Fruit fly (Drosophila melanogaster): ENCODE data around the gene lsn.
A peak's percentile ranks its signal among the peaks of the same experiment; 100 is the strongest.

lsn gene

DNA sequence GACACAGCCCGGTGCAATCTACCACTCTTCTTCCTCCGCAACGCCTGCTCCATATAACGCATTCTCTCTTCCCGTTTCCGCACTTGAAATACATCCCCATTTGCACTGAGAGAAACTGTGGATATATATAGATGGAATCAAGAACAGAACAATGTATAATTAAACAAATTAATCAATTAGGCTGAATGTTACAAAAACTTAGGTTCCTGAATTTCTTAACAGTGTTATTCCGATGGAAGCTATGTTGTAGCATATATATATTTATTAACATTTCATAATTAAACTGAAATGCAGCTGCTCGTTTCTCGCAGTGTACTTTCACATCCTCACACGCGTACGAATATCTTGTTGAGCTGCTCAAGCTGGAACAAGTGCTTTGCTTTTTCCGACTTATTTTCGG lies 5.5 kb upstream of the lsn start (continued):
- TF ChIP-seq Lhr (GFP tag; optimal IDR thresholded peaks at IDR 0.05), result peak; percentile 8
- TF ChIP-seq Ptx1 (GFP tag; IDR thresholded peaks at IDR 0.05), result peak; percentile 42; the same call in 1 of the 2 replicates
- TF ChIP-seq CG18011 (GFP tag; optimal IDR thresholded peaks at IDR 0.05), result no peak
- TF ChIP-seq fru (optimal IDR thresholded peaks at IDR 0.05), result no peak
- TF ChIP-seq Drgx (GFP tag; IDR thresholded peaks at IDR 0.05), result peak; percentile 58; the same call in 1 of the 2 replicates
- TF ChIP-seq lab (GFP tag; optimal IDR thresholded peaks at IDR 0.05), result no peak
- peak; percentile 36 for TF ChIP-seq CG13775 (GFP tag; optimal IDR thresholded peaks at IDR 0.05)
- TF ChIP-seq nerfin-1 (tag; optimal IDR thresholded peaks at IDR 0.05), result peak; percentile 46
- peak; percentile 63; the same call in 1 of the 3 replicates for TF ChIP-seq zfh1 (GFP tag; IDR thresholded peaks at IDR 0.05)
- no peak for TF ChIP-seq CG10565 (GFP tag; optimal IDR thresholded peaks at IDR 0.05)
- no peak for TF ChIP-seq crp (GFP tag; optimal IDR thresholded peaks at IDR 0.05)
- no peak for TF ChIP-seq CG4707 (GFP tag; optimal IDR thresholded peaks at IDR 0.05)
- no peak for TF ChIP-seq Doc3 (GFP tag; IDR thresholded peaks at IDR 0.05; ENCODE audit: partially characterized antibody)
- TF ChIP-seq ems (GFP tag; optimal IDR thresholded peaks at IDR 0.05), result no peak
- TF ChIP-seq NFAT (GFP tag; IDR thresholded peaks at IDR 0.05), result no peak
- no peak for TF ChIP-seq Ravus (GFP tag; IDR thresholded peaks at IDR 0.05)
- 0 out of 3 replicates have a peak, but pooled peaks have one; percentile 45 for TF ChIP-seq CG7357 (GFP tag; IDR thresholded peaks at IDR 0.05)
- no peak for TF ChIP-seq ftz-f1 (GFP tag; optimal IDR thresholded peaks at IDR 0.05)
- TF ChIP-seq CG10543 (GFP tag; optimal IDR thresholded peaks at IDR 0.05), result no peak
- TF ChIP-seq Spps (tag; optimal IDR thresholded peaks at IDR 0.05), result peak; percentile 37
- peak; percentile 55 for TF ChIP-seq CG16815 (GFP tag; optimal IDR thresholded peaks at IDR 0.05)
- no peak for TF ChIP-seq MESR4 (GFP tag; optimal IDR thresholded peaks at IDR 0.05)
- no peak for TF ChIP-seq CG7745 (tag; optimal IDR thresholded peaks at IDR 0.05)
- no peak for TF ChIP-seq CG3995 (GFP tag; optimal IDR thresholded peaks at IDR 0.05)
- TF ChIP-seq Camta (GFP tag; optimal IDR thresholded peaks at IDR 0.05), result peak; percentile 51
- TF ChIP-seq D (optimal IDR thresholded peaks at IDR 0.05), result no peak
- peak; percentile 55 for TF ChIP-seq D (GFP tag; optimal IDR thresholded peaks at IDR 0.05)
- TF ChIP-seq grau (tag; optimal IDR thresholded peaks at IDR 0.05), result peak; percentile 57
- TF ChIP-seq CG31224 (GFP tag; IDR thresholded peaks at IDR 0.05), result no peak
- no peak for TF ChIP-seq Deaf1 (tag; optimal IDR thresholded peaks at IDR 0.05)
- TF ChIP-seq sqz (GFP tag; optimal IDR thresholded peaks at IDR 0.05), result peak; percentile 22
- TF ChIP-seq CG7271 (tag; optimal IDR thresholded peaks at IDR 0.05), result no peak
- TF ChIP-seq Ets65A (GFP tag), result peak; percentile 56
- TF ChIP-seq chn (GFP tag; optimal IDR thresholded peaks at IDR 0.05), result peak; percentile 31
- no peak for TF ChIP-seq inv (GFP tag; IDR thresholded peaks at IDR 0.05; ENCODE audit: partially characterized antibody)
- no peak for TF ChIP-seq sc (optimal IDR thresholded peaks at IDR 0.05)
- TF ChIP-seq sc (GFP tag; optimal IDR thresholded peaks at IDR 0.05), result peak; percentile 37
- TF ChIP-seq bab2 (GFP tag; optimal IDR thresholded peaks at IDR 0.05), result peak; percentile 47
- peak; percentile 18 for TF ChIP-seq Antp (GFP tag; optimal IDR thresholded peaks at IDR 0.05)
- TF ChIP-seq nmo (GFP tag; optimal IDR thresholded peaks at IDR 0.05), result peak; percentile 63
- TF ChIP-seq Ada2b (GFP tag; IDR thresholded peaks at IDR 0.05), result no peak
- TF ChIP-seq CG18262 (tag; optimal IDR thresholded peaks at IDR 0.05), result peak; percentile 80
- no peak for TF ChIP-seq luna (GFP tag; optimal IDR thresholded peaks at IDR 0.05)
- TF ChIP-seq Max (GFP tag; optimal IDR thresholded peaks at IDR 0.05), result peak; percentile 19
- peak; percentile 72 for TF ChIP-seq gsb-n (tag; optimal IDR thresholded peaks at IDR 0.05)
- no peak for TF ChIP-seq slp2 (GFP tag; optimal IDR thresholded peaks at IDR 0.05)
- TF ChIP-seq zen2 (GFP tag; IDR thresholded peaks at IDR 0.05; ENCODE audit: partially characterized antibody), result no peak
- TF ChIP-seq Adf1 (GFP tag; IDR thresholded peaks at IDR 0.05), result no peak
- TF ChIP-seq ERR (GFP tag; optimal IDR thresholded peaks at IDR 0.05), result no peak
- TF ChIP-seq ind (GFP tag; optimal IDR thresholded peaks at IDR 0.05), result peak; percentile 1
- no peak for TF ChIP-seq CG9797 (GFP tag; optimal IDR thresholded peaks at IDR 0.05)
- no peak for TF ChIP-seq Dbx (GFP tag; IDR thresholded peaks at IDR 0.05)
